Worm (Caenorhabditis elegans) whole organism, L2 larva: ENCODE data around the gene Y59A8A.8.

Experiments
- C34F6.9 ChIP-seq: fragments of 150-350 bp; optimal IDR thresholded peaks from 2 replicates; lab custom pipeline; 2014; ENCODE audit warnings: missing biosample characterization, missing genetic modification characterization
- F13H6.1 ChIP-seq: sonication (generic microtip); optimal IDR thresholded peaks from 2 replicates; lab custom pipeline; 2016; ENCODE audit warnings: missing genetic modification characterization, missing compliant biosample characterization
- R02D3.7 ChIP-seq: fragments of 150-350 bp; optimal IDR thresholded peaks from 2 replicates; lab custom pipeline; 2014; ENCODE audit warnings: missing biosample characterization, missing genetic modification characterization
- ZK546.5 ChIP-seq: sonication (generic microtip); optimal IDR thresholded peaks from 2 replicates; lab custom pipeline; 2017; ENCODE audit warnings: missing biosample characterization, missing genetic modification characterization
- alr-1 ChIP-seq: fragments of 150-350 bp; optimal IDR thresholded peaks from 2 replicates; lab custom pipeline; 2014; ENCODE audit warnings: missing biosample characterization, missing genetic modification characterization
- aly-2 ChIP-seq: fragments of 150-350 bp; optimal IDR thresholded peaks from 2 replicates; lab custom pipeline; 2014; ENCODE audit warnings: missing biosample characterization, missing genetic modification characterization
- ama-1 ChIP-seq: fragments of 150-350 bp; optimal IDR thresholded peaks from 2 replicates; lab custom pipeline; 2018; ENCODE audit warnings: inconsistent platforms
- blmp-1 ChIP-seq: sonication (generic microtip); optimal IDR thresholded peaks from 2 replicates; lab custom pipeline; 2017; ENCODE audit warnings: missing genetic modification characterization, mild to moderate bottlenecking, missing compliant biosample characterization, antibody characterized with exemption, moderate library complexity; ENCODE audit not compliant: insufficient read depth
- ceh-16 ChIP-seq: fragments of 150-350 bp; optimal IDR thresholded peaks from 2 replicates; lab custom pipeline; 2014; ENCODE audit warnings: missing biosample characterization, missing genetic modification characterization
- ceh-82 ChIP-seq: fragments of 150-350 bp; optimal IDR thresholded peaks from 2 replicates; lab custom pipeline; 2014; ENCODE audit warnings: missing biosample characterization, missing genetic modification characterization
- crh-2 ChIP-seq: sonication (generic microtip); optimal IDR thresholded peaks from 2 replicates; lab custom pipeline; 2017; ENCODE audit warnings: missing biosample characterization, missing genetic modification characterization
- dmd-4 ChIP-seq: sonication (generic microtip); optimal IDR thresholded peaks from 2 replicates; lab custom pipeline; 2017; ENCODE audit warnings: missing biosample characterization, missing genetic modification characterization
- egl-27 ChIP-seq: sonication (generic microtip); optimal IDR thresholded peaks from 3 replicates; lab custom pipeline; 2017; ENCODE audit warnings: missing biosample characterization, missing genetic modification reagents, missing genetic modification characterization
- elt-1 ChIP-seq: fragments of 150-350 bp; optimal IDR thresholded peaks from 2 replicates; lab custom pipeline; 2014; ENCODE audit warnings: missing biosample characterization, missing genetic modification characterization
- elt-3 ChIP-seq: sonication (generic microtip); optimal IDR thresholded peaks from 2 replicates; lab custom pipeline; 2017; ENCODE audit warnings: missing biosample characterization, missing genetic modification characterization
- fos-1 ChIP-seq: fragments of 150-350 bp; optimal IDR thresholded peaks from 2 replicates; lab custom pipeline; 2014; ENCODE audit warnings: missing biosample characterization, missing genetic modification characterization
- gmeb-1 ChIP-seq: fragments of 150-350 bp; optimal IDR thresholded peaks from 2 replicates; lab custom pipeline; 2014; ENCODE audit warnings: missing biosample characterization, missing genetic modification characterization
- lin-11 ChIP-seq: fragments of 150-350 bp; sonication (generic microtip); optimal IDR thresholded peaks from 2 replicates; lab custom pipeline; 2014; ENCODE audit warnings: missing biosample characterization, missing genetic modification characterization, inconsistent platforms, mixed read lengths
- lin-13 ChIP-seq: fragments of 150-350 bp; optimal IDR thresholded peaks from 2 replicates; lab custom pipeline; 2014; ENCODE audit warnings: missing biosample characterization, missing genetic modification reagents, missing genetic modification characterization
- lin-39 ChIP-seq: fragments of 150-350 bp; optimal IDR thresholded peaks from 2 replicates; lab custom pipeline; 2014; ENCODE audit warnings: missing biosample characterization, missing genetic modification reagents, missing genetic modification characterization
- lsy-2 ChIP-seq, 2 experiments: fragments of 150-350 bp in 1 of 2; sonication (generic microtip) in 1 of 2; optimal IDR thresholded peaks; 2 replicates each; lab custom pipeline; 2014 to 2017; ENCODE audit warnings: missing biosample characterization in 2 of 2, missing genetic modification characterization in 2 of 2
- mab-5 ChIP-seq: fragments of 150-350 bp; optimal IDR thresholded peaks from 2 replicates; lab custom pipeline; 2014; ENCODE audit warnings: missing biosample characterization, missing genetic modification characterization
- mbf-1 ChIP-seq: sonication (generic microtip); optimal IDR thresholded peaks from 2 replicates; lab custom pipeline; 2017; ENCODE audit warnings: missing biosample characterization, missing genetic modification characterization
- mdl-1 ChIP-seq, 2 experiments: fragments of 150-350 bp in 1 of 2; sonication (generic microtip) in 1 of 2; optimal IDR thresholded peaks; 2 replicates each; lab custom pipeline; 2017; ENCODE audit warnings: missing biosample characterization in 2 of 2, missing genetic modification characterization in 2 of 2
- nhr-10 ChIP-seq: sonication (generic microtip); optimal IDR thresholded peaks from 2 replicates; lab custom pipeline; 2017; ENCODE audit warnings: missing biosample characterization, missing genetic modification characterization
- nhr-11 ChIP-seq: fragments of 150-350 bp; optimal IDR thresholded peaks from 2 replicates; lab custom pipeline; 2014; ENCODE audit warnings: missing biosample characterization, missing genetic modification characterization
- nhr-12 ChIP-seq: fragments of 150-350 bp; optimal IDR thresholded peaks from 2 replicates; lab custom pipeline; 2014; ENCODE audit warnings: missing biosample characterization, missing genetic modification characterization
- nhr-23 ChIP-seq: fragments of 150-350 bp; optimal IDR thresholded peaks from 2 replicates; lab custom pipeline; 2014; ENCODE audit warnings: missing biosample characterization, missing genetic modification reagents, missing genetic modification characterization
- nhr-25 ChIP-seq: fragments of 150-350 bp; sonication (generic microtip); optimal IDR thresholded peaks from 3 replicates; lab custom pipeline; 2014; ENCODE audit warnings: missing biosample characterization, missing genetic modification characterization
- nhr-6 ChIP-seq: fragments of 150-350 bp; optimal IDR thresholded peaks from 2 replicates; lab custom pipeline; 2014; ENCODE audit warnings: missing biosample characterization, missing genetic modification characterization
- nhr-77 ChIP-seq: fragments of 150-350 bp; optimal IDR thresholded peaks from 2 replicates; lab custom pipeline; 2014; ENCODE audit warnings: missing biosample characterization, missing genetic modification characterization
- peb-1 ChIP-seq: fragments of 150-350 bp; optimal IDR thresholded peaks from 2 replicates; lab custom pipeline; 2014; ENCODE audit warnings: missing biosample characterization, missing genetic modification characterization
- skn-1 ChIP-seq: sonication (generic microtip); optimal IDR thresholded peaks from 2 replicates; lab custom pipeline; 2017; ENCODE audit warnings: missing biosample characterization, missing genetic modification characterization
- sma-3 ChIP-seq: sonication (generic microtip); optimal IDR thresholded peaks from 2 replicates; lab custom pipeline; 2016; ENCODE audit warnings: missing genetic modification reagents, missing genetic modification characterization, missing compliant biosample characterization
- sma-9 ChIP-seq, 2 experiments: fragments of 150-350 bp in 1 of 2; sonication (generic microtip) in 1 of 2; optimal IDR thresholded peaks; 2 replicates each; lab custom pipeline; 2014 to 2016; ENCODE audit warnings: missing genetic modification characterization in 2 of 2, mild to moderate bottlenecking in 1 of 2, missing biosample characterization in 1 of 2, missing compliant biosample characterization in 1 of 2, missing genetic modification reagents in 1 of 2, moderate library complexity in 1 of 2
- snpc-4 ChIP-seq: fragments of 150-350 bp; optimal IDR thresholded peaks from 2 replicates; lab custom pipeline; 2014; ENCODE audit warnings: missing biosample characterization, missing genetic modification characterization
- unc-39 ChIP-seq: fragments of 150-350 bp; optimal IDR thresholded peaks from 2 replicates; lab custom pipeline; 2014; ENCODE audit warnings: missing biosample characterization, missing genetic modification characterization
- unc-55 ChIP-seq: fragments of 150-350 bp; sonication (generic microtip); optimal IDR thresholded peaks from 3 replicates; lab custom pipeline; 2014; ENCODE audit warnings: missing biosample characterization, missing genetic modification reagents, missing genetic modification characterization
- zag-1 ChIP-seq: fragments of 150-350 bp; optimal IDR thresholded peaks from 2 replicates; lab custom pipeline; 2014; ENCODE audit warnings: missing biosample characterization, missing genetic modification characterization
- ztf-1 ChIP-seq: fragments of 200-800 bp; sonication (Bioruptor generic); conservative IDR thresholded peaks from 2 replicates; pipeline ENCODE4 v1.3.6; 2022; ENCODE audit warnings: missing genetic modification characterization, missing compliant biosample characterization
- ztf-11 ChIP-seq: sonication (generic microtip); optimal IDR thresholded peaks from 2 replicates; lab custom pipeline; 2017; ENCODE audit warnings: missing biosample characterization, missing genetic modification characterization
- ztf-4 ChIP-seq: fragments of 150-350 bp; optimal IDR thresholded peaks from 2 replicates; lab custom pipeline; 2014; ENCODE audit warnings: missing biosample characterization, missing genetic modification characterization

The Y59A8A.8 gene

DNA sequence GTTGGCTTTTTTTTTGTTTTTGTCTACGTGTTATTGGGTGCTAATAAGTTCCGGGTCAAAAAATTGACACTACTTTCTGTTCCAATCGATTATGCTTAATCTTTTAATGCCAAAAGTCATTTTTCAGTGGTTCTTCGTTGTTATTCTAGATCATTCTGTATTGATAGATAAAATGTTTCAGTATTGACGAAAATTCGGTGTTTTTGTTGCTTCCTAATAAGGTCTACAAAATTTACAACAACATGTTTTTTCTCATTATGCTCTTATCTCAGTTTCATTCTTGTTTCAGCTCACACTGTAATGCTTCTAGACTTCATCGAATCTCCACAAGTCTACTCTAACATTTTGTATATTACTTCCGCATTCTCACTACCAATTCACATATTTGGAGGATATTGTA lies 34.1 kb upstream of the Y59A8A.8 start, which contains the start of gene srh-303:
TSS of gene srh-303 (plus strand) at position 301 of the 400 bp plus-strand sequence.
- TF ChIP-seq nhr-11 (tag; lab: Kevin White, UChicago), result no peak
- no peak for TF ChIP-seq mdl-1 (tag; optimal IDR thresholded peaks at IDR 0.05; lab: Kevin White, UChicago)
- TF ChIP-seq unc-39 (tag; lab: Kevin White, UChicago), result no peak

DNA sequence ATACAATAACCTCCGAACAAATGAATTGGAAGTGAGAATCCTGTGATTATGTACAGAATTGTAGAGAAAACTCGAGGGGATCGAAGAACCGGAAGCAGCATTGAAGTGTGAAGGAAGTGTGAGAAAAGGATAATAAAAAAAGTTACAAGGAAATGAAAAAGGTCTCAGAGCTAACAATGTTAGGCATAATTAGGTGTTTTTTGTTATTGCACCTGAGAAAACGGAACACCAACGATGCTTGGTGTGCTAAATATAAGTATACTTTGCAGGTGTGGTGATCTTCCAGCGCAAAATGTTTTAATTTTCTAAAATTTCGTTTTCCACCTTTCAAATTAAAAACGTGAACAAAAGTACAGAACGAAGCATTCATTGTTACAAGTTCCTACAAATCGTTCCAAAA lies 21.3 kb upstream of the Y59A8A.8 start, which contains the start of gene srh-286:
TSS of gene srh-286 (minus strand) at position 101 of the 400 bp plus-strand sequence.
- TF ChIP-seq fos-1, result no peak
- no peak for TF ChIP-seq ceh-82
- TF ChIP-seq ceh-16 (tag; lab: Kevin White, UChicago), result no peak
- no peak for TF ChIP-seq sma-9 (GFP tag; optimal IDR thresholded peaks at IDR 0.05; lab: Kevin White, UChicago)
- no peak for TF ChIP-seq sma-9 (tag; optimal IDR thresholded peaks at IDR 0.05; lab: Kevin White, UChicago)
- TF ChIP-seq unc-39 (tag; lab: Kevin White, UChicago), result no peak
- no peak for TF ChIP-seq nhr-23
- no peak for TF ChIP-seq nhr-77
- TF ChIP-seq elt-3 (tag; lab: Kevin White, UChicago), result no peak
- TF ChIP-seq blmp-1 (tag; lab: Kevin White, UChicago), result no peak
- no peak for TF ChIP-seq mbf-1 (tag; lab: Kevin White, UChicago)
- TF ChIP-seq R02D3.7, result no peak
- no peak for TF ChIP-seq C34F6.9 (tag; lab: Kevin White, UChicago)
- TF ChIP-seq ztf-4 (tag; lab: Kevin White, UChicago), result no peak
- TF ChIP-seq zag-1 (tag; lab: Kevin White, UChicago), result no peak
- TF ChIP-seq nhr-12 (tag; lab: Kevin White, UChicago), result no peak

DNA sequence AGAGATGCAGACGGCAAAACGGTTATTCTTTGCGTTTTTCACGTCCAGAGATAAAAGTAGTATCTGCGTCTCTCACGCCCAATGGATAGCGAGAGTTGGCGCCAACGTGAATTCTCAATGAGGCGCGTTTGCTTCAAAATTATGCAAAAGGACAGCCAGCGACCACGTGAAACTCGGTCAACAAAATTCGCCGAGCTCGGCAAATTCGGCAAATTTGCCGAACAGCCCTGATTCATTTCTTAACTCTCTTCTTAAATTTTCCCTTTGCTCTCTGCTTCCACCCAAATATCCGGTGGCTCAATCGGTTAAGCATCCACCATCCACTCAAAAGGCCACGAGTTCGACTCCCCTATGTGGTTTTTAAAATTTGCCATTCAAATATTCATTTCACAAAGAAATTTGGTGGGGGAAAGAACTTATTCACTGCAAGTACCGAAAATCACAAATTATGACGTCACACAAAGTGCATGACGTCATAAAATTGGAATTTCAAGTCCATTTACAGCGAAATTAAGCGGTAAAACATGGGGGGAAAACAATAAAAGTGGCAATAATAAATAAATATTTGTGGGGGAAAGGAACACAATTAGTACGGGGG lies 19.9 kb upstream of the Y59A8A.8 start:
- TF ChIP-seq gmeb-1 (tag; lab: Kevin White, UChicago) (no peak), mab-5 (tag; lab: Kevin White, UChicago) (no peak), ceh-16 (tag; lab: Kevin White, UChicago) (no peak), nhr-23 (no peak), nhr-6 (tag; lab: Kevin White, UChicago) (no peak), lin-39 (tag; lab: Kevin White, UChicago) (no peak), C34F6.9 (tag; lab: Kevin White, UChicago) (no peak), unc-39 (tag; lab: Kevin White, UChicago) (no peak), ztf-4 (tag; lab: Kevin White, UChicago) (no peak), sma-3 (GFP tag; lab: Kevin White, UChicago) (no peak), nhr-11 (tag; lab: Kevin White, UChicago) (no peak), lsy-2 (tag; optimal IDR thresholded peaks at IDR 0.05; lab: Kevin White, UChicago) (no peak), ztf-1 (no peak)

DNA sequence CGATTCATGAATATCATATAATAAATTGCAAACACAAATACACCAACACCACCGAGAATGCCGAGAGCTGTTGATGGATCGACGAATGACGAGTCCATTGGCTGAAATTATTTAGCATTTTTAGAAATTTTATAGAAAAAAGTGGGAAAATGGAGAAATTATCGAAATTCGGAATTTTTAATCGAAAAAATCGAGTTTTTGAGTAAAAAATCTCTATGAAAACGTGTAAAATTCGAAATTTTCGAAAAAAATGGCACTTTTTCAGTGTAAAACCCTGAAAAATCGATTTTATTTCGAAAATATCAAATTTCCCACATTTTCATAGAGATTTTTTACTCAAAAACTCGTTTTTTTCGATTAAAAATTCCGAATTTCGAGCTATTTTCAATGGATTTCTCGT lies 9.5 kb upstream of the Y59A8A.8 start, which contains the start of gene tcc-1:
TSS of gene tcc-1 (minus strand) at position 101 of the 400 bp plus-strand sequence.
- TF ChIP-seq blmp-1 (tag; lab: Kevin White, UChicago) (no peak), aly-2 (tag; lab: Kevin White, UChicago) (no peak), dmd-4 (tag; lab: Kevin White, UChicago) (no peak), snpc-4 (tag; lab: Kevin White, UChicago) (no peak), ztf-4 (tag; lab: Kevin White, UChicago) (no peak), nhr-25 (tag; lab: Kevin White, UChicago) (no peak), nhr-11 (tag; lab: Kevin White, UChicago) (no peak), lsy-2 (tag; optimal IDR thresholded peaks at IDR 0.05; lab: Kevin White, UChicago) (no peak), sma-3 (GFP tag; lab: Kevin White, UChicago) (no peak), ztf-11 (no peak), mab-5 (tag; lab: Kevin White, UChicago) (no peak), F13H6.1 (no peak), ceh-16 (tag; lab: Kevin White, UChicago) (no peak), elt-1 (tag; lab: Kevin White, UChicago) (no peak), ama-1 (lab: Kevin White, UChicago) (no peak), lin-39 (tag; lab: Kevin White, UChicago) (no peak)

DNA sequence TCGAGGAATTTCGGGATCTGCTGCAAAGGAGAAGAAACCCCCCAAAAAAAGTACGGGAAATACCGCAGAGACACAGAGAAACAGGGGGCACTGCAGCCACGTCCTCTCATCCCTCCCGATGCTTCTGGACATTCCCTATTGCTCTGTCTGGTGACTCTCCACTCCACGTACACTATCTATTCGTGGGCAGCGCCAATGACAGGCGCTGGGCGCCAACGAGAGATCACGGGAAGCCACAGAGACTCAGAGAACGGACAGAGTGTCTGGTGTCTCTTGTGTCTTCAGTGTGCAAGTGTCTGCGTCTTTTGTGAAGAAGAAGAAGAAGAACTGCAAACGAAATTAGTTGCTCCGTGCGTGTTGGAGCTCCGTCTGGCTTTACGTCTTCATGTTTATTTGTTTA lies 7.5 kb upstream of the Y59A8A.8 start:
- peak; percentile 88 for TF ChIP-seq C34F6.9 (tag; lab: Kevin White, UChicago)
- no peak for TF ChIP-seq alr-1
- TF ChIP-seq nhr-25 (tag; lab: Kevin White, UChicago), result peak; percentile 33
- no peak for TF ChIP-seq ama-1 (lab: Kevin White, UChicago)
- TF ChIP-seq ZK546.5, result no peak
- TF ChIP-seq lin-13 (GFP tag; lab: Kevin White, UChicago), result peak; percentile 78
- TF ChIP-seq ztf-11, result peak; percentile 2
- TF ChIP-seq lsy-2 (tag; optimal IDR thresholded peaks at IDR 0.05; lab: Kevin White, UChicago), result peak; percentile 72 to 91
- peak; percentile 96 for TF ChIP-seq crh-2 (tag; lab: Kevin White, UChicago)
- TF ChIP-seq snpc-4 (tag; lab: Kevin White, UChicago), result peak; percentile 76
- peak; percentile 91 for TF ChIP-seq lin-11 (tag; lab: Kevin White, UChicago)
- no peak for TF ChIP-seq peb-1 (tag; lab: Kevin White, UChicago)
- TF ChIP-seq skn-1 (tag; lab: Kevin White, UChicago), result no peak
- no peak for TF ChIP-seq nhr-10 (tag; lab: Kevin White, UChicago)
- peak; percentile 80 for TF ChIP-seq egl-27 (tag; lab: Kevin White, UChicago)
- no peak for TF ChIP-seq lin-39 (tag; lab: Kevin White, UChicago)
- peak; percentile 87 for TF ChIP-seq unc-55
- peak; percentile 55 for TF ChIP-seq nhr-6 (tag; lab: Kevin White, UChicago)
- TF ChIP-seq sma-3 (GFP tag; lab: Kevin White, UChicago), result peak; percentile 72
- TF ChIP-seq ztf-4 (tag; lab: Kevin White, UChicago), result no peak
- TF ChIP-seq mdl-1 (tag; optimal IDR thresholded peaks at IDR 0.05; lab: Kevin White, UChicago), result peak; percentile 34 to 74
